Worm (Caenorhabditis elegans): ENCODE results near the gene K09H11.11.

- TF ChIP-seq ces-1 (GFP tag; optimal IDR thresholded peaks at IDR 0.05) (no peak), nhr-28 (tag; optimal IDR thresholded peaks at IDR 0.05) (no peak), ztf-11 (tag; optimal IDR thresholded peaks at IDR 0.05) (no peak), snpc-4 (tag; optimal IDR thresholded peaks at IDR 0.05) (no peak), sptf-1 (tag; optimal IDR thresholded peaks at IDR 0.05) (no peak), nhr-237 (tag; optimal IDR thresholded peaks at IDR 0.05) (no peak), pha-4 (tag; optimal IDR thresholded peaks at IDR 0.05) (no peak), ceh-43 (GFP tag; optimal IDR thresholded peaks at IDR 0.05) (no peak), nhr-2 (tag; optimal IDR thresholded peaks at IDR 0.05) (no peak), drap-1 (GFP tag; optimal IDR thresholded peaks at IDR 0.05) (no peak), mab-5 (tag; optimal IDR thresholded peaks at IDR 0.05) (no peak)
These were observed 28.6 kb downstream of the K09H11.11 start, which contains the start of gene K09H11.4 for ce11 chrV:5726463-5726862.

All from whole organism, mixed stage, embryonic.